Fruit fly (Drosophila melanogaster): ENCODE data around the gene CG14974.

Gene CG14974

dm6 chr3L:3626069-3626468 is 5.2 kb upstream of the CG14974 start, which contains the start of gene dar1 (continued):
- TF ChIP-seq ato (GFP tag; IDR thresholded peaks at IDR 0.05; ENCODE audit: partially characterized antibody), result no peak
- TF ChIP-seq otp (GFP tag; IDR thresholded peaks at IDR 0.05), result peak; percentile 67; the same call in 2 of the 3 replicates
- TF ChIP-seq CG10654 (GFP tag; optimal IDR thresholded peaks at IDR 0.05), result no peak
- TF ChIP-seq ATbp (GFP tag; optimal IDR thresholded peaks at IDR 0.05), result no peak
- no peak for TF ChIP-seq tap (tag; optimal IDR thresholded peaks at IDR 0.05)
- TF ChIP-seq dan (GFP tag; IDR thresholded peaks at IDR 0.05), result no peak
- TF ChIP-seq crol (GFP tag; IDR thresholded peaks at IDR 0.05), result peak; percentile 96
- TF ChIP-seq CG17568 (GFP tag; optimal IDR thresholded peaks at IDR 0.05), result no peak
- no peak for TF ChIP-seq CG7357 (GFP tag; IDR thresholded peaks at IDR 0.05)
- no peak for TF ChIP-seq CG30431 (GFP tag; optimal IDR thresholded peaks at IDR 0.05)
- no peak for TF ChIP-seq Hmr (GFP tag; optimal IDR thresholded peaks at IDR 0.05)
- peak; percentile 44; the same call in 1 of the 2 replicates for TF ChIP-seq CG2129 (GFP tag; IDR thresholded peaks at IDR 0.05; ENCODE audit: partially characterized antibody)
- peak; percentile 34 for TF ChIP-seq CG10543 (GFP tag; optimal IDR thresholded peaks at IDR 0.05)
- no peak for TF ChIP-seq tna (GFP tag; IDR thresholded peaks at IDR 0.05; ENCODE audit: partially characterized antibody)
- TF ChIP-seq B-H1 (GFP tag; IDR thresholded peaks at IDR 0.05), result no peak
- peak; percentile 80 for TF ChIP-seq Deaf1 (tag; optimal IDR thresholded peaks at IDR 0.05)
- TF ChIP-seq CG14014 (GFP tag; IDR thresholded peaks at IDR 0.05), result peak; percentile 9; the same call in 1 of the 2 replicates
- TF ChIP-seq CG7928 (GFP tag; optimal IDR thresholded peaks at IDR 0.05), result no peak
- no peak for TF ChIP-seq CG17361 (GFP tag; IDR thresholded peaks at IDR 0.05)
- TF ChIP-seq CG4820 (GFP tag; optimal IDR thresholded peaks at IDR 0.05), result no peak
- TF ChIP-seq Dbx (GFP tag; IDR thresholded peaks at IDR 0.05), result peak; percentile 58; the same call in 1 of the 3 replicates
- no peak for TF ChIP-seq Max (GFP tag; optimal IDR thresholded peaks at IDR 0.05)
- no peak for TF ChIP-seq croc (GFP tag; conservative IDR thresholded peaks at IDR 0.05)
- no peak for TF ChIP-seq lov (optimal IDR thresholded peaks at IDR 0.05)
- TF ChIP-seq lov (GFP tag; IDR thresholded peaks at IDR 0.05), result 0 out of 3 replicates have a peak, but pooled peaks have one; percentile 48
- no peak for TF ChIP-seq nau (GFP tag; optimal IDR thresholded peaks at IDR 0.05)
- TF ChIP-seq kni (GFP tag; optimal IDR thresholded peaks at IDR 0.05), result peak; percentile 86
- TF ChIP-seq CG12942 (GFP tag; optimal IDR thresholded peaks at IDR 0.05), result no peak
- TF ChIP-seq CG7556 (GFP tag; optimal IDR thresholded peaks at IDR 0.05), result no peak
- TF ChIP-seq CG8089 (GFP tag; optimal IDR thresholded peaks at IDR 0.05), result no peak
- TF ChIP-seq E2f1 (GFP tag; IDR thresholded peaks at IDR 0.05), result no peak
- TF ChIP-seq nerfin-2 (GFP tag; IDR thresholded peaks at IDR 0.05; ENCODE audit: partially characterized antibody), result no peak
- TF ChIP-seq h (optimal IDR thresholded peaks at IDR 0.05), result no peak
- TF ChIP-seq Awh (GFP tag; IDR thresholded peaks at IDR 0.05), result no peak
- TF ChIP-seq CG3726 (GFP tag; IDR thresholded peaks at IDR 0.05), result no peak
- TF ChIP-seq CG18476 (GFP tag; optimal IDR thresholded peaks at IDR 0.05), result no peak
- no peak for TF ChIP-seq CG12219 (GFP tag; optimal IDR thresholded peaks at IDR 0.05)
- no peak for TF ChIP-seq fd64A (GFP tag; optimal IDR thresholded peaks at IDR 0.05)
- TF ChIP-seq CG33213 (GFP tag; optimal IDR thresholded peaks at IDR 0.05), result no peak
- no peak for TF ChIP-seq CrebB (tag; optimal IDR thresholded peaks at IDR 0.05)
- TF ChIP-seq CG17359 (tag; optimal IDR thresholded peaks at IDR 0.05), result no peak
- TF ChIP-seq Meics (GFP tag; optimal IDR thresholded peaks at IDR 0.05), result no peak
- no peak for TF ChIP-seq Lhr (GFP tag; optimal IDR thresholded peaks at IDR 0.05)
- no peak for TF ChIP-seq CG8765 (GFP tag; IDR thresholded peaks at IDR 0.05)
- TF ChIP-seq Nf-YB (GFP tag; optimal IDR thresholded peaks at IDR 0.05), result peak; percentile 96
- no peak for TF ChIP-seq CG30403 (GFP tag; optimal IDR thresholded peaks at IDR 0.05)
- TF ChIP-seq luna (GFP tag; optimal IDR thresholded peaks at IDR 0.05), result no peak
- no peak for TF ChIP-seq HLH54F (GFP tag; optimal IDR thresholded peaks at IDR 0.05)
- TF ChIP-seq CG3281 (GFP tag; optimal IDR thresholded peaks at IDR 0.05), result no peak
- TF ChIP-seq dpn (GFP tag; optimal IDR thresholded peaks at IDR 0.05), result no peak
- TF ChIP-seq CG31224 (GFP tag; IDR thresholded peaks at IDR 0.05), result no peak

Measured in whole organism, embryonic.